Fruit fly (Drosophila melanogaster): ENCODE results near the gene Diap1.

Diap1 gene

dm6 chr3L:16045083-16045830 is 5.6 kb downstream of the Diap1 start (continued):
- TF ChIP-seq CG9727 (GFP tag; optimal IDR thresholded peaks at IDR 0.05), result no peak
- TF ChIP-seq CG32772 (GFP tag; IDR thresholded peaks at IDR 0.05), result peak; percentile 11; the same call in 1 of the 2 replicates
- TF ChIP-seq CG10209 (GFP tag; optimal IDR thresholded peaks at IDR 0.05), result peak; percentile 3
- TF ChIP-seq lov (optimal IDR thresholded peaks at IDR 0.05), result no peak
- TF ChIP-seq lov (GFP tag; IDR thresholded peaks at IDR 0.05), result 0 out of 3 replicates have a peak, but pooled peaks have one; percentile 30
- no peak for TF ChIP-seq CG7928 (GFP tag; optimal IDR thresholded peaks at IDR 0.05)
- TF ChIP-seq Awh (GFP tag; IDR thresholded peaks at IDR 0.05), result peak; percentile 7; the same call in 1 of the 2 replicates
- TF ChIP-seq kah (GFP tag; optimal IDR thresholded peaks at IDR 0.05), result no peak
- TF ChIP-seq chm (GFP tag; IDR thresholded peaks at IDR 0.05), result no peak
- TF ChIP-seq Asciz (GFP tag; optimal IDR thresholded peaks at IDR 0.05), result no peak
- no peak for TF ChIP-seq eve (GFP tag; optimal IDR thresholded peaks at IDR 0.05)
- peak; percentile 14 for TF ChIP-seq Ptx1 (GFP tag; IDR thresholded peaks at IDR 0.05)
- 0 out of 3 replicates have a peak, but pooled peaks have one; percentile 21 for TF ChIP-seq C15 (GFP tag; IDR thresholded peaks at IDR 0.05)
- TF ChIP-seq caup (GFP tag; optimal IDR thresholded peaks at IDR 0.05; ENCODE audit: severe bottlenecking), result no peak
- peak; percentile 47 for TF ChIP-seq vvl (GFP tag; IDR thresholded peaks at IDR 0.05)
- peak; percentile 81 for TF ChIP-seq CG13894 (tag; optimal IDR thresholded peaks at IDR 0.05)
- TF ChIP-seq ATbp (GFP tag; optimal IDR thresholded peaks at IDR 0.05), result peak; percentile 35
- no peak for TF ChIP-seq CG10543 (GFP tag; optimal IDR thresholded peaks at IDR 0.05)
- no peak for TF ChIP-seq tup (GFP tag; optimal IDR thresholded peaks at IDR 0.05)
- no peak for TF ChIP-seq prd (optimal IDR thresholded peaks at IDR 0.05)
- peak; percentile 48 for TF ChIP-seq prd (GFP tag; IDR thresholded peaks at IDR 0.05)
- TF ChIP-seq CG6654 (GFP tag; optimal IDR thresholded peaks at IDR 0.05), result peak; percentile 4
- TF ChIP-seq CG11093 (GFP tag; IDR thresholded peaks at IDR 0.05), result no peak
- peak; percentile 60 for TF ChIP-seq Atf6 (GFP tag; IDR thresholded peaks at IDR 0.05)
- TF ChIP-seq Abd-B (GFP tag; optimal IDR thresholded peaks at IDR 0.05), result peak; percentile 27
- peak; percentile 12; the same call in 1 of the 2 replicates for TF ChIP-seq Rx (GFP tag; IDR thresholded peaks at IDR 0.05)
- TF ChIP-seq CG14667 (GFP tag; IDR thresholded peaks at IDR 0.05), result peak; percentile 45; the same call in 1 of the 2 replicates
- TF ChIP-seq CG12659 (GFP tag; optimal IDR thresholded peaks at IDR 0.05), result no peak
- TF ChIP-seq CG2120 (GFP tag; optimal IDR thresholded peaks at IDR 0.05), result no peak
- TF ChIP-seq kay (GFP tag; optimal IDR thresholded peaks at IDR 0.05), result peak; percentile 69
- TF ChIP-seq CG17568 (GFP tag; optimal IDR thresholded peaks at IDR 0.05), result no peak
- no peak for TF ChIP-seq CG12299 (tag; optimal IDR thresholded peaks at IDR 0.05)
- TF ChIP-seq Blimp-1 (GFP tag; optimal IDR thresholded peaks at IDR 0.05), result peak; percentile 18
- no peak for TF ChIP-seq CG30020 (tag; optimal IDR thresholded peaks at IDR 0.05)
- TF ChIP-seq pnt (GFP tag; optimal IDR thresholded peaks at IDR 0.05), result peak; percentile 24
- TF ChIP-seq lab (GFP tag; optimal IDR thresholded peaks at IDR 0.05), result peak; percentile 64
- TF ChIP-seq dati (GFP tag; IDR thresholded peaks at IDR 0.05), result no peak
- peak; percentile 58 for TF ChIP-seq peb (GFP tag; IDR thresholded peaks at IDR 0.05)
- TF ChIP-seq Antp (GFP tag; optimal IDR thresholded peaks at IDR 0.05), result no peak
- TF ChIP-seq Dref (GFP tag; IDR thresholded peaks at IDR 0.05), result no peak
- TF ChIP-seq CG10267 (tag; optimal IDR thresholded peaks at IDR 0.05), result peak; percentile 38
- TF ChIP-seq gcm (GFP tag; optimal IDR thresholded peaks at IDR 0.05), result peak; percentile 53
- peak; percentile 52 for TF ChIP-seq Oli (tag; optimal IDR thresholded peaks at IDR 0.05)
- peak; percentile 72 for TF ChIP-seq ara (GFP tag; IDR thresholded peaks at IDR 0.05)
- peak; percentile 31; the same call in 1 of the 2 replicates for TF ChIP-seq CG31224 (GFP tag; IDR thresholded peaks at IDR 0.05)
- TF ChIP-seq BEAF-32 (GFP tag; optimal IDR thresholded peaks at IDR 0.05), result no peak
- peak; percentile 12 for TF ChIP-seq CG14710 (tag; optimal IDR thresholded peaks at IDR 0.05)
- TF ChIP-seq dmrt99B (tag; optimal IDR thresholded peaks at IDR 0.05), result peak; percentile 68
- no peak for TF ChIP-seq Lpt (GFP tag; optimal IDR thresholded peaks at IDR 0.05)
